Worm (Caenorhabditis elegans) whole organism, L4/young adult: ENCODE measurements around the gene C07A12.7.

Experiments used
- W03F9.2 ChIP-seq: fragments of 150-350 bp; optimal IDR thresholded peaks from 2 replicates; lab custom pipeline; 2014; ENCODE audit warnings: missing biosample characterization, missing genetic modification characterization
- dao-5 ChIP-seq: sonication (generic microtip); optimal IDR thresholded peaks from 2 replicates; lab custom pipeline; 2016; ENCODE audit warnings: missing genotype, missing genetic modification characterization, moderate library complexity, missing compliant biosample characterization

- TF ChIP-seq W03F9.2 = no peak
- TF ChIP-seq dao-5 (tag; lab: Kevin White, UChicago) = no peak
Measured at ce11 chrX:4534112-4534511, 12.2 kb upstream of the C07A12.7 start.
